Worm (Caenorhabditis elegans): ENCODE data around the gene C48B4.9.

- no peak for TF ChIP-seq hmbx-1 (tag; optimal IDR thresholded peaks at IDR 0.05)
- TF ChIP-seq pes-1 (GFP tag; IDR thresholded peaks at IDR 0.05): no peak
- no peak for TF ChIP-seq sea-1 (GFP tag; conservative IDR thresholded peaks at IDR 0.05)
These were observed 6.8 kb downstream of the C48B4.9 start, which contains the start of gene ZK1098.11 for ce11 chrIII:9556300-9556699.
